Worm (Caenorhabditis elegans): ENCODE measurements around the gene str-221.

str-221 gene

DNA sequence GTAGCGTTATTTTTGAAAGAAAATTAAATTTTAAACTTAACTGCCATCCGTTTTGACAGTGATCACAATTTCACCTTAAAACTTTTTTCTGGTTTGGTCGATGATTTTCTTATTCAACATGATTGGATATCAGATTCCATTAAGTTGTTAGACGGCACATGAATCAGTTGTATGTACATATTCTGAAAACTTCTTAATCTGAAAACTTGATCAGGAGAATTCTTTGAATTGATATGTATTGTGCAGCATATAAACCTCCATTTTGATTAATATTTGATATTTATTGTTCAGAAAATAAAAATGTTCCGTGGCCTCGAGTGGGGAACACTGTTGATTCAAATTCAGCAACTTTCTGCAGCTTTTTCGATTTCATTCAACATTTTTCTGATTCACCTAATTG lies at the start of gene str-221:
TSS of gene str-221 (plus strand) at position 301 of the 400 bp plus-strand sequence.
- no peak for TF ChIP-seq elt-3 (tag; optimal IDR thresholded peaks at IDR 0.05)

- TF ChIP-seq fkh-4 (tag; optimal IDR thresholded peaks at IDR 0.05; ENCODE audit: borderline replicate concordance) (no peak), jun-1 (tag; optimal IDR thresholded peaks at IDR 0.05) (peak; percentile 30), ceh-63 (GFP tag; optimal IDR thresholded peaks at IDR 0.05) (no peak), nhr-20 (tag; optimal IDR thresholded peaks at IDR 0.05) (peak; percentile 45), vab-15 (tag; optimal IDR thresholded peaks at IDR 0.05) (no peak), snu-23 (GFP tag; optimal IDR thresholded peaks at IDR 0.05) (peak; percentile 13), blmp-1 (tag; optimal IDR thresholded peaks at IDR 0.05) (peak; percentile 75), elt-3 (tag; optimal IDR thresholded peaks at IDR 0.05) (peak in 2 of 6 experiments; percentile 58 to 71), nhr-71 (tag; optimal IDR thresholded peaks at IDR 0.05) (peak; percentile 17), nhr-85 (tag) (peak; percentile 74), fos-1 (tag; optimal IDR thresholded peaks at IDR 0.05) (no peak), lin-35 (GFP tag; optimal IDR thresholded peaks at IDR 0.05) (peak in 1 of 2 experiments; percentile 18)
Observed at ce11 chrV:1593799-1594420, 46.2 kb upstream of the str-221 start, which contains the start of gene F16B4.4. F16B4.4 (plus strand) TSS chrV:1594019.

DNA sequence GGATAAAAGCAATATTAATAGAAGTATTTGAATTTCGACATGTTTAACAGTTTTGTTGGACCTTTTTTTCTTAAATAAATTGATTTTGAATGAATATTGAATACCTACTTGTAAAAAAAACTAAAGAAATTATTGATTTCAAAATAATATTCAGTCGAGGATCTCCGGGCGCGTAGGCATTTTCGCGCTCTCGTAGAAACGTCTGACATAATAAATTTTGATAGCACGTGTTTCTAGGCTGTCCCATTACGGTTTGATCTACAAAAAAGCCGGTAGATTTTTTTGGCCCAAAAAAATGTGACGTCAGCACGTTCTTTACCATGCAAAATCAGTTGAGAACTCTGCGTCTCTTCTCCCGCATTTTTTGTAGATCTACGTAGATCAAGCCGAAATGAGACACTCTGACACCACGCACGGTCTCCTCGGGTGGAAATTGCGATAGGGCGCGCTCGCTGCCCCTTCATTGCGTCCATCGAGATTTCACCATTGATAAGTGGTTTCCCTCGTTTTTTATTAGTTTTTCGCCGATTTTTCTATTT lies 45.5 kb upstream of the str-221 start:
- no peak for TF ChIP-seq mef-2 (tag; optimal IDR thresholded peaks at IDR 0.05)

- TF ChIP-seq lin-35 (GFP tag; optimal IDR thresholded peaks at IDR 0.05): peak in 1 of 2 experiments; percentile 28
- TF ChIP-seq efl-1 (optimal IDR thresholded peaks at IDR 0.05): peak in 1 of 2 experiments; percentile 15
- peak in 1 of 2 experiments; percentile 87 for TF ChIP-seq efl-1 (GFP tag; optimal IDR thresholded peaks at IDR 0.05 in 1 of 2)
- peak; percentile 29 for TF ChIP-seq nhr-71 (tag; optimal IDR thresholded peaks at IDR 0.05)
- TF ChIP-seq nhr-20 (tag; optimal IDR thresholded peaks at IDR 0.05): peak; percentile 6
- TF ChIP-seq dpl-1 (GFP tag; optimal IDR thresholded peaks at IDR 0.05): peak in 1 of 3 experiments; percentile 20
- TF ChIP-seq snu-23 (GFP tag; optimal IDR thresholded peaks at IDR 0.05): peak; percentile 14
Observed at ce11 chrV:1599088-1599487, 41.0 kb upstream of the str-221 start.

DNA sequence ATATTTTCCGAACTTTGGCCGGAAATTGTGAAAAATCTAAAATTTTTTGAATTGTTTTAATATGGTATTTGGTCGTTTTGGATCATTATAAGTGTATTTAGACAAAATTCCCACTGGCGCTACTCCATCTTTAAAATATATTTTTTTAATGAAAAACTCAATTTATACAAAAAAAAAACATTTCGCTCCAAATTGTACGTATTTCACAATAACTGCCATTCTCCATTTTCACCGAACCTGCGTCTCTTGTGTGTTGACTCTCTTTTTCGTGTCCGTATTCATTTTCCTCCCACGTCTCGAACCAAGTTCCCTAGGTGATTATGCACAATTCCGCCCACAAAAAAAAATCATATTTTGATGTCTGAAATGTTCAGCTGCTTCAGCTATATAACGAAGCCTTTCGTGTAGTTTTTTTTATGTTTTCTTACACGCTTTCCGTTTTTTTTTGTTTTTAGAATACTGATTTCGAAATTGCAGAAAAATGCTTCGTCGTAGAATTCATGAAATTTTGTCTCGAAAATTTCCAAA lies 39.5 kb upstream of the str-221 start, which contains the start of gene F16B4.2:
TSS of gene F16B4.2 (plus strand) at position 478 of the 528 bp plus-strand sequence.
- TF ChIP-seq ceh-88 (GFP tag; IDR thresholded peaks at IDR 0.05) (no peak), ztf-4 (tag; optimal IDR thresholded peaks at IDR 0.05) (no peak), efl-1 (optimal IDR thresholded peaks at IDR 0.05) (no peak), efl-1 (GFP tag; optimal IDR thresholded peaks at IDR 0.05 in 1 of 2) (peak in 1 of 2 experiments; percentile 72)

- TF ChIP-seq elt-2 (tag; optimal IDR thresholded peaks at IDR 0.05) (peak; percentile 76), C34B4.2 (tag; optimal IDR thresholded peaks at IDR 0.05) (no peak), efl-1 (optimal IDR thresholded peaks at IDR 0.05) (no peak), efl-1 (GFP tag; optimal IDR thresholded peaks at IDR 0.05 in 1 of 2) (peak in 1 of 2 experiments; percentile 82), unc-62 (GFP tag; optimal IDR thresholded peaks at IDR 0.05) (no peak), nhr-85 (tag) (peak; percentile 68), unc-98 (GFP tag; IDR thresholded peaks at IDR 0.05) (no peak), ets-5 (GFP tag; IDR thresholded peaks at IDR 0.05) (no peak), nhr-77 (tag; optimal IDR thresholded peaks at IDR 0.05) (peak; percentile 74), ceh-63 (GFP tag; optimal IDR thresholded peaks at IDR 0.05) (no peak), ceh-82 (tag; optimal IDR thresholded peaks at IDR 0.05) (no peak), nhr-84 (tag; optimal IDR thresholded peaks at IDR 0.05) (no peak), nhr-90 (tag; optimal IDR thresholded peaks at IDR 0.05; ENCODE audit: poor library complexity) (peak; percentile 52), mdl-1 (tag; optimal IDR thresholded peaks at IDR 0.05) (peak in 1 of 2 experiments; percentile 61), blmp-1 (tag; optimal IDR thresholded peaks at IDR 0.05) (peak; percentile 18), zip-4 (GFP tag; optimal IDR thresholded peaks at IDR 0.05) (no peak), nhr-20 (tag; optimal IDR thresholded peaks at IDR 0.05) (peak; percentile 68), lin-35 (GFP tag; optimal IDR thresholded peaks at IDR 0.05) (peak in 1 of 2 experiments; percentile 46), snu-23 (GFP tag; optimal IDR thresholded peaks at IDR 0.05) (peak; percentile 33), vab-15 (tag; optimal IDR thresholded peaks at IDR 0.05) (no peak), elt-3 (tag; optimal IDR thresholded peaks at IDR 0.05) (peak in 3 of 6 experiments; percentile 10 to 65 (median 46)), Y116A8C.19 (tag; optimal IDR thresholded peaks at IDR 0.05; ENCODE audit: borderline replicate concordance) (no peak), nhr-71 (tag; optimal IDR thresholded peaks at IDR 0.05) (peak; percentile 62), xbp-1 (tag; optimal IDR thresholded peaks at IDR 0.05) (no peak)
Observed at ce11 chrV:1607790-1608189, 32.3 kb upstream of the str-221 start, which contains the start of gene nhr-178. nhr-178 (minus strand) TSS chrV:1607953.
